Fruit fly (Drosophila melanogaster): ENCODE data around the gene Sym.

- no peak for TF ChIP-seq ttk (optimal IDR thresholded peaks at IDR 0.05)
- TF ChIP-seq h (optimal IDR thresholded peaks at IDR 0.05) = no peak
- no peak for TF ChIP-seq Myc (optimal IDR thresholded peaks at IDR 0.05)
These were observed 45.9 kb downstream of the Sym start for dm6 chr3R:5696384-5696783.

All from Kc167 (cell line).